Fruit fly (Drosophila melanogaster): ENCODE measurements around the gene Prx2.

The Prx2 gene

dm6 chrX:13284548-13284974, 45.1 kb upstream of the Prx2 start:
- no peak for TF ChIP-seq kay (GFP tag; ENCODE audit: borderline replicate concordance)
- TF ChIP-seq CG7101 (tag; optimal IDR thresholded peaks at IDR 0.05), result peak; percentile 4
- peak; percentile 27 for TF ChIP-seq tj (GFP tag; optimal IDR thresholded peaks at IDR 0.05)
- no peak for TF ChIP-seq CG1620 (GFP tag; optimal IDR thresholded peaks at IDR 0.05)
- peak; percentile 92 for TF ChIP-seq pad (GFP tag; optimal IDR thresholded peaks at IDR 0.05)

DNA sequence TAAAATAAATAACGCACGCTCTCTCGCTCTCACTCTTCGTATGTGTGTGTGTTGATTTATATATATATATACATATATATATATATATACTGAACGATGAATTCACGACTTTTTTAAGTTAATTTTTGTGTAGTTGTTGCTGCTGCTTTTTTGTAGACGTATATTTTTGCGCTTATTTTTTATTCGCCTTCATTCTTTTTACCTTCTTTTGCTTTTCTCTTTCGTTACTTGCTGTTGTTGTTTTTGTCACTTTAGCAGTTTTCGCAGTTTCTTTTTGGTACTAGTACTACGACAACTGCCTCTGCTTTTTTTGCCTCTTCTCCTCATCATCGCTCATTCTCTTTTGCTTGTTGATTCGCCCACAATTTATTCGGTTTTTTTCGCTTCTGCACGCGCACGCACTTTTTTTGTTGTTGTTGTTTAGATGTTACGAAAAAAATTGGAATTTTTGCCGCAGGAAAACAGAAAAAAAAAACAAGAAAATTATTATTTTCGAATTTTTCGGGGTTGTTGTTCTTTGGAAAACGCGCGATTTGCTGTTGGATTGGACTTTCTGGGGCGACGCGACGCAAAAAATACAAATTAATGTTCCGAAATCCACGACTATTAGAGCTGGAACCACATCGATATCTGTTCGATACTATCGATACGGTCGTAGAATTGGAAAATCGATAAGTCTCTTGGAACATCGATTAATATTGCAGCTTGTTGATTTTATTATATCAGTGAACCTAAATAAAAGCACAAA, 44.4 kb upstream of the Prx2 start, which contains the start of the genes HDAC4 and CG15743:
Gene HDAC4 (minus strand): TSS at position 632 of the 748 bp plus-strand sequence.
Gene CG15743 (plus strand): TSS at position 707 of the 748 bp plus-strand sequence.
- TF ChIP-seq Mnt (GFP tag; optimal IDR thresholded peaks at IDR 0.05) (peak; percentile 70), CG33017 (tag; optimal IDR thresholded peaks at IDR 0.05) (no peak), CG14711 (tag; optimal IDR thresholded peaks at IDR 0.05) (no peak), CG7101 (tag; optimal IDR thresholded peaks at IDR 0.05) (peak; percentile 2), CG12768 (GFP tag; optimal IDR thresholded peaks at IDR 0.05) (no peak), CG1620 (GFP tag; optimal IDR thresholded peaks at IDR 0.05) (peak; percentile 35), cic (GFP tag; optimal IDR thresholded peaks at IDR 0.05) (no peak), CG7045 (GFP tag; optimal IDR thresholded peaks at IDR 0.05) (no peak), bab1 (GFP tag; optimal IDR thresholded peaks at IDR 0.05) (peak; percentile 41), CG11617 (GFP tag; optimal IDR thresholded peaks at IDR 0.05) (peak; percentile 41), kay (GFP tag; ENCODE audit: borderline replicate concordance) (no peak), tj (GFP tag; optimal IDR thresholded peaks at IDR 0.05) (peak; percentile 41)

- TF ChIP-seq tj (GFP tag; optimal IDR thresholded peaks at IDR 0.05), result no peak
- no peak for TF ChIP-seq bab1 (GFP tag; optimal IDR thresholded peaks at IDR 0.05)
- no peak for TF ChIP-seq CG5204 (GFP tag; optimal IDR thresholded peaks at IDR 0.05)
- peak; percentile 41 for TF ChIP-seq toe (GFP tag; optimal IDR thresholded peaks at IDR 0.05)
- TF ChIP-seq CG14711 (tag; optimal IDR thresholded peaks at IDR 0.05), result no peak
- TF ChIP-seq CG7045 (GFP tag; optimal IDR thresholded peaks at IDR 0.05), result no peak
These were observed 43.8 kb upstream of the Prx2 start for dm6 chrX:13285749-13286336.

dm6 chrX:13287854-13288376, 41.7 kb upstream of the Prx2 start, which contains the start of gene Remo:
TSS of gene Remo (plus strand) at chrX:13288051.
- TF ChIP-seq Crg-1 (GFP tag; optimal IDR thresholded peaks at IDR 0.05) (no peak), Hr96 (GFP tag; optimal IDR thresholded peaks at IDR 0.05) (no peak), CG5204 (GFP tag; optimal IDR thresholded peaks at IDR 0.05) (no peak), CG11617 (GFP tag; optimal IDR thresholded peaks at IDR 0.05) (peak; percentile 5), toe (GFP tag; optimal IDR thresholded peaks at IDR 0.05) (no peak), Mnt (GFP tag; optimal IDR thresholded peaks at IDR 0.05) (peak; percentile 20), cnc (optimal IDR thresholded peaks at IDR 0.05) (no peak), CG1620 (GFP tag; optimal IDR thresholded peaks at IDR 0.05) (no peak), CG33017 (tag; optimal IDR thresholded peaks at IDR 0.05) (no peak), kay (GFP tag; ENCODE audit: borderline replicate concordance) (no peak), CG12768 (GFP tag; optimal IDR thresholded peaks at IDR 0.05) (no peak), tj (GFP tag; optimal IDR thresholded peaks at IDR 0.05) (peak; percentile 34), bab1 (GFP tag; optimal IDR thresholded peaks at IDR 0.05) (peak; percentile 26), Clk (GFP tag; optimal IDR thresholded peaks at IDR 0.05) (no peak), CG14711 (tag; optimal IDR thresholded peaks at IDR 0.05) (no peak), CG7045 (GFP tag; optimal IDR thresholded peaks at IDR 0.05) (no peak), cic (GFP tag; optimal IDR thresholded peaks at IDR 0.05) (no peak), pad (GFP tag; optimal IDR thresholded peaks at IDR 0.05) (peak; percentile 31), CG7101 (tag; optimal IDR thresholded peaks at IDR 0.05) (peak; percentile 31), ovo (GFP tag; optimal IDR thresholded peaks at IDR 0.05) (peak; percentile 12)

dm6 chrX:13296405-13297183, 33.0 kb upstream of the Prx2 start, which contains the start of gene CG1622:
TSS of gene CG1622 (plus strand) at chrX:13297082.
- TF ChIP-seq CG5204 (GFP tag; optimal IDR thresholded peaks at IDR 0.05), result no peak
- TF ChIP-seq pad (GFP tag; optimal IDR thresholded peaks at IDR 0.05), result peak; percentile 14
- peak; percentile 67 for TF ChIP-seq Mnt (GFP tag; optimal IDR thresholded peaks at IDR 0.05)
- TF ChIP-seq CG33017 (tag; optimal IDR thresholded peaks at IDR 0.05), result no peak
- TF ChIP-seq CG1620 (GFP tag; optimal IDR thresholded peaks at IDR 0.05), result peak; percentile 38
- no peak for TF ChIP-seq Crg-1 (GFP tag; optimal IDR thresholded peaks at IDR 0.05)
- TF ChIP-seq kay (GFP tag; ENCODE audit: borderline replicate concordance), result no peak
- peak; percentile 47 for TF ChIP-seq tj (GFP tag; optimal IDR thresholded peaks at IDR 0.05)
- peak; percentile 26 for TF ChIP-seq CG14711 (tag; optimal IDR thresholded peaks at IDR 0.05)
- peak; percentile 59 for TF ChIP-seq CG11617 (GFP tag; optimal IDR thresholded peaks at IDR 0.05)
- peak; percentile 57 for TF ChIP-seq CG7101 (tag; optimal IDR thresholded peaks at IDR 0.05)
- TF ChIP-seq CG12768 (GFP tag; optimal IDR thresholded peaks at IDR 0.05), result no peak
- no peak for TF ChIP-seq cnc (optimal IDR thresholded peaks at IDR 0.05)
- peak; percentile 35 for TF ChIP-seq bab1 (GFP tag; optimal IDR thresholded peaks at IDR 0.05)
- no peak for TF ChIP-seq Hr96 (GFP tag; optimal IDR thresholded peaks at IDR 0.05)
- TF ChIP-seq ovo (GFP tag; optimal IDR thresholded peaks at IDR 0.05), result no peak
- TF ChIP-seq Clk (GFP tag; optimal IDR thresholded peaks at IDR 0.05), result no peak
- TF ChIP-seq toe (GFP tag; optimal IDR thresholded peaks at IDR 0.05), result no peak
